Worm (Caenorhabditis elegans): ENCODE results near the gene Y54F10BM.20.
"Not testable (repeated sequence)": the region's sequence is repeated elsewhere in the genome, so short reads cannot be mapped to it uniquely, and the experiment has no call there.

Y54F10BM.20 gene

DNA sequence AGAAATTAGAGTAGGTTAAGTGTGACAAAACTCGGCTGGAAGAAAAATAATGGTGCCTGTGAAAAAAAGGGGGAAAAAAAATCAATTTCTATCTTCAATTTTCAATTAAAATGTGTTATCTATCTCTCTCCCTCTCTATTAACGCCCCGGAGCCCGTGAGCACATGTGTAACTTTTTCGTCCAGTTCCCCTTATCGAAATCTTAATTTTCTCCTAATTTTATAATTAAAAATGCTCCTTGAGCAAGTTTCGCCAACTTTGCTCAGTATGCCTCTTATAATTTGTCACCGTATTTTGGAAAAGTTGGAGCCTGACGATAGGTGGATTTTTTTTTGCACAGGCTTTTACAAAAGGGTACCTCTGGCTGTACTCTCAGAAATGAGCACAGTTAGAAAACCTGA is at the start of gene Y54F10BM.20, which contains the start of gene fbxa-1:
Gene Y54F10BM.20, plus strand, starts transcription at position 231 of the 400 bp plus-strand sequence.
Gene fbxa-1, minus strand, starts transcription at position 101 of the 400 bp plus-strand sequence.
- TF ChIP-seq zip-5 (tag; optimal IDR thresholded peaks at IDR 0.05) (no peak), ceh-22 (tag; optimal IDR thresholded peaks at IDR 0.05) (no peak), pat-9 (tag; optimal IDR thresholded peaks at IDR 0.05) (no peak), madf-2 (tag; optimal IDR thresholded peaks at IDR 0.05) (no peak), pqm-1 (tag; optimal IDR thresholded peaks at IDR 0.05) (no peak), hlh-6 (tag; optimal IDR thresholded peaks at IDR 0.05) (no peak)

DNA sequence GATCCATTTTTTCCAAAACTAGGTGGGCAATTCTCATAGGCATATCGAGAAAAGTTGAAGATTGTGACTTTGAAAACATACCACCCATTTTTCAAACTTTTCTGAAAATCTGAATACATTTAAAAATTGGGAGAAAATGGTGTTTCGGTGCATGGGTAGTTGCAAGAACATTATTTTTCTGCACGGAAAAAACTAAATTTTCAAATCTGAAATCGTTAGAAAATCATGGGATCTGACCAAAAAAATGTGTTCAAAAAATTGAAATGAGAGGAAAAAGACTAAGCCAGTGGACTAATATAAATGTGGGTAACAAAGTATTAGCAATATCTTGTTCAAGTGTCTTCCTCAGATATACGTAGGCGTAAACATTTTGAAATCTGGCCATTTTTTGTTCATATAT is 49.2 kb upstream of the Y54F10BM.20 start, which contains the start of gene fbxa-43:
Gene fbxa-43, minus strand, starts transcription at position 101 of the 400 bp plus-strand sequence.
- TF ChIP-seq sdc-2 (tag; optimal IDR thresholded peaks at IDR 0.05) (no peak), fkh-6 (tag; optimal IDR thresholded peaks at IDR 0.05) (no peak), ceh-45 (GFP tag; IDR thresholded peaks at IDR 0.05) (no peak), gmeb-2 (tag; optimal IDR thresholded peaks at IDR 0.05) (no peak), npax-4 (tag; optimal IDR thresholded peaks at IDR 0.05) (no peak), K02D7.2 (tag; optimal IDR thresholded peaks at IDR 0.05) (no peak), ceh-18 (tag; optimal IDR thresholded peaks at IDR 0.05) (no peak), T23F11.4 (GFP tag; optimal IDR thresholded peaks at IDR 0.05) (no peak), zip-5 (tag; optimal IDR thresholded peaks at IDR 0.05) (no peak), ceh-19 (GFP tag; optimal IDR thresholded peaks at IDR 0.05) (no peak), tbx-2 (tag; optimal IDR thresholded peaks at IDR 0.05) (no peak), lin-11 (tag; optimal IDR thresholded peaks at IDR 0.05) (no peak), dve-1 (tag; optimal IDR thresholded peaks at IDR 0.05) (no peak)

DNA sequence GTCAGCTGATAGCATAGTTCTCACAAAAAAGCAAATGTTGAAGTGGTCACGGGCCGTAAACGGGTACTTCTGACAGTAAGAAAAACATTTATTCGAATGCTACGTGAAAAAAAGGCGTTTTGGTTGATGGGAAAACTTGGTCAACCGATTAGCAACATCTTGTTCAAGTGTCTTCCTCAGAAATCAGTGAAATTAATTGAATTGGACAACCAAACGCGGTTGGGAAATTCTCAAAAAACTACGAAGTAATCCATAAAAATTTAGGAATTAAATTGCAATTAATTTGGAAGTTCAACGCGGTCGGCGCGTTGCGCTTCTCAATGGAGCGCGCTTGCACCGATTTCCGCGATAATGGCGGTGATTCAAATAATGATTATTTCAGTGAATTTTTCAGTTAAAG is 48.7 kb upstream of the Y54F10BM.20 start:
- TF ChIP-seq T23F11.4 (GFP tag; optimal IDR thresholded peaks at IDR 0.05) (no peak), tbx-2 (tag; optimal IDR thresholded peaks at IDR 0.05) (no peak), tbx-7 (tag; optimal IDR thresholded peaks at IDR 0.05) (no peak), eyg-1 (tag; optimal IDR thresholded peaks at IDR 0.05) (no peak), sdc-2 (tag; optimal IDR thresholded peaks at IDR 0.05) (no peak), ceh-9 (tag; optimal IDR thresholded peaks at IDR 0.05) (no peak), ceh-34 (tag; optimal IDR thresholded peaks at IDR 0.05) (no peak), fax-1 (tag; optimal IDR thresholded peaks at IDR 0.05) (no peak), C08G9.2 (tag; optimal IDR thresholded peaks at IDR 0.05) (no peak), hlh-6 (tag; optimal IDR thresholded peaks at IDR 0.05) (no peak), hlh-15 (tag; optimal IDR thresholded peaks at IDR 0.05) (no peak), dmd-4 (tag; optimal IDR thresholded peaks at IDR 0.05; ENCODE audit: borderline replicate concordance) (no peak), unc-86 (tag; optimal IDR thresholded peaks at IDR 0.05) (no peak), ceh-48 (tag; optimal IDR thresholded peaks at IDR 0.05) (no peak), nfya-1 (tag; optimal IDR thresholded peaks at IDR 0.05) (no peak), hlh-13 (GFP tag; optimal IDR thresholded peaks at IDR 0.05) (no peak), Y22D7AL.16 (tag; optimal IDR thresholded peaks at IDR 0.05) (no peak), pag-3 (tag; optimal IDR thresholded peaks at IDR 0.05; ENCODE audit: borderline replicate concordance) (no peak), C38D4.7 (GFP tag; optimal IDR thresholded peaks at IDR 0.05) (no peak)

DNA sequence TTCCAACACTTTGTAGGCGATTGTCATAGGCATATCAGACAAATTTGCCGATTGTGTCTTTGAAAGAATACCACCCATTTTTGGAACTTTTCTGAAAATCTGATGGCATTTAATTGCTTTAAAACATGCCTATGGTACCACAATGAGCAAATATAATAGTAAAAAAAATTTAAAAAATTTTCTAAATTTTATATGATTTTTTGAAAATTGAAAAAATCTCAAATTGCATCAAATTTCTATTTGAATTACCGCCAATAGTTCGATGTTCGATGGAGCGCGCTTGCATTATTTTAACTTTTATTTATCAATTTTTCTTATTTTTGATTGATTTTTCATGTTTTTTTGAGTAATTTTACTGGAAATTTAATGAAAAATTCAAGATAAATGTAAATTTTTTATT is 46.7 kb upstream of the Y54F10BM.20 start, which contains the start of gene fbxa-42:
Gene fbxa-42, minus strand, starts transcription at position 101 of the 400 bp plus-strand sequence.
- TF ChIP-seq rnt-1 (tag; optimal IDR thresholded peaks at IDR 0.05); T23F11.4 (GFP tag; optimal IDR thresholded peaks at IDR 0.05); tbx-2 (tag; optimal IDR thresholded peaks at IDR 0.05): not testable (repeated sequence)

DNA sequence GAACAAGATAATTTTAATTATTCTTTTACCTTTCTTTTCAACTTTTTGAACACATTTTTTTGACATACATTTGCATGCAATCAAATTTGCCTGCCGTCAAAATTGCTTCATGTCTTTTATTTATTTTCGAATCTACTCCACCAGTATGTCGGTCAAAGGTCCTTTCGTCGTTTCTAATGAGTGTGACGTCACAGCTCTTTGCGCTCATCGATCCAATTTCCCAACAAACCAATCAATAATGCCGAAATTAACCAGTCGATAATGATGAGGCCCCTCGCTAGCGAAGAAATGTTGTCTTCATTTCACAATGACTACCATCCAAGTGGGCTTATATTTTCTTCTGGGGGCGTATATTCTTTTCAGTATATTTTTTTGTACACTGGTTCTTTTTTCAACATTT is 45.1 kb upstream of the Y54F10BM.20 start, which contains the start of gene Y54F10BM.6:
Gene Y54F10BM.6, plus strand, starts transcription at position 301 of the 400 bp plus-strand sequence.
- TF ChIP-seq unc-3 (GFP tag; conservative IDR thresholded peaks at IDR 0.05) = no peak
- no peak for TF ChIP-seq unc-3 (tag; optimal IDR thresholded peaks at IDR 0.05)
- TF ChIP-seq ceh-22 (tag; optimal IDR thresholded peaks at IDR 0.05) = no peak
- TF ChIP-seq lin-11 (tag; optimal IDR thresholded peaks at IDR 0.05) = no peak
- TF ChIP-seq dve-1 (tag; optimal IDR thresholded peaks at IDR 0.05) = no peak
- TF ChIP-seq C08G9.2 (tag; optimal IDR thresholded peaks at IDR 0.05) = no peak

Data from whole organism, late embryonic.